Fruit fly (Drosophila melanogaster) whole organism, embryonic: ENCODE results near the gene CG14695.
A peak's percentile ranks its signal among the peaks of the same experiment; 100 is the strongest.

Experiments used
- Adf1 ChIP-seq: fragments of 200-800 bp; sonication (Bioruptor generic); IDR thresholded peaks from 2 replicates; pipeline ENCODE4 v1.3.6; 2022; ENCODE audit warnings: missing biosample characterization, missing genetic modification characterization
- Bgb ChIP-seq: fragments of 200-800 bp; sonication (Bioruptor generic); IDR thresholded peaks from 2 replicates; pipeline ENCODE4 v1.3.6; 2022; ENCODE audit warnings: missing biosample characterization, missing genetic modification characterization; ENCODE audit not compliant: partially characterized antibody
- Blimp-1 ChIP-seq: fragments of 200-800 bp; sonication (Bioruptor generic); optimal IDR thresholded peaks from 3 replicates; lab custom pipeline; 2018; ENCODE audit warnings: missing biosample characterization, missing genetic modification characterization, mild to moderate bottlenecking, moderate library complexity, missing genetic modification reagents
- CG10366 ChIP-seq: fragments of 200-800 bp; sonication (Bioruptor generic); IDR thresholded peaks from 2 replicates; pipeline ENCODE4 v1.3.6; 2022; ENCODE audit warnings: missing biosample characterization, missing genetic modification characterization
- CG10431 ChIP-seq: fragments of 200-800 bp; sonication (Bioruptor generic); optimal IDR thresholded peaks from 3 replicates; lab custom pipeline; 2018; ENCODE audit warnings: missing biosample characterization, mild to moderate bottlenecking, missing genetic modification characterization
- CG10565 ChIP-seq: fragments of 200-800 bp; sonication (Bioruptor generic); optimal IDR thresholded peaks from 3 replicates; lab custom pipeline; 2016; ENCODE audit warnings: missing biosample characterization, mild to moderate bottlenecking, missing genetic modification characterization
- CG11456 ChIP-seq: fragments of 200-800 bp; sonication (Bioruptor generic); IDR thresholded peaks from 3 replicates; pipeline ENCODE4 v1.3.6; 2022; ENCODE audit warnings: missing biosample characterization, missing genetic modification characterization
- CG12769 ChIP-seq: fragments of 200-800 bp; sonication (Bioruptor generic); optimal IDR thresholded peaks from 2 replicates; lab custom pipeline; 2019; ENCODE audit warnings: missing biosample characterization, mild to moderate bottlenecking, missing genetic modification characterization, moderate library complexity
- CG14050 ChIP-seq: fragments of 200-800 bp; sonication (Bioruptor generic); IDR thresholded peaks from 3 replicates; pipeline ENCODE4 v1.3.6; 2022; ENCODE audit warnings: missing biosample characterization, missing genetic modification characterization
- CG15011 ChIP-seq: fragments of 200-800 bp; sonication (Bioruptor generic); optimal IDR thresholded peaks from 3 replicates; lab custom pipeline; 2018; ENCODE audit warnings: missing biosample characterization, mild to moderate bottlenecking, missing genetic modification characterization
- CG15269 ChIP-seq: fragments of 200-800 bp; sonication (Bioruptor generic); optimal IDR thresholded peaks from 2 replicates; lab custom pipeline; 2018; ENCODE audit warnings: missing biosample characterization, mild to moderate bottlenecking, missing genetic modification characterization, moderate library complexity
- CG15514 ChIP-seq: fragments of 200-800 bp; sonication (Bioruptor generic); optimal IDR thresholded peaks from 3 replicates; lab custom pipeline; 2017; ENCODE audit warnings: missing biosample characterization, missing genetic modification characterization, mild to moderate bottlenecking, moderate library complexity, missing genetic modification reagents
- CG1603 ChIP-seq: fragments of 200-800 bp; sonication (Bioruptor generic); optimal IDR thresholded peaks from 2 replicates; lab custom pipeline; 2019; ENCODE audit warnings: missing biosample characterization, mild to moderate bottlenecking, missing genetic modification characterization, moderate library complexity
- CG2116 ChIP-seq: fragments of 200-800 bp; sonication (Bioruptor generic); optimal IDR thresholded peaks from 3 replicates; lab custom pipeline; 2018; ENCODE audit warnings: missing biosample characterization, mild to moderate bottlenecking, missing genetic modification characterization
- CG2199 ChIP-seq: fragments of 200-800 bp; sonication (Bioruptor generic); IDR thresholded peaks from 3 replicates; pipeline ENCODE4 v1.3.6; 2022; ENCODE audit warnings: missing biosample characterization, missing genetic modification characterization
- CG30403 ChIP-seq: fragments of 200-800 bp; sonication (Bioruptor generic); optimal IDR thresholded peaks from 3 replicates; lab custom pipeline; 2016; ENCODE audit warnings: missing biosample characterization, missing genetic modification characterization
- CG34224 ChIP-seq: fragments of 200-800 bp; sonication (Bioruptor generic); IDR thresholded peaks from 3 replicates; pipeline ENCODE4 v1.3.6; 2022; ENCODE audit warnings: missing biosample characterization, missing genetic modification characterization; ENCODE audit not compliant: partially characterized antibody
- CG4617 ChIP-seq: fragments of 200-800 bp; sonication (Bioruptor generic); optimal IDR thresholded peaks from 3 replicates; lab custom pipeline; 2016; ENCODE audit warnings: missing biosample characterization, missing genetic modification characterization, borderline replicate concordance
- CG5953 ChIP-seq: fragments of 200-800 bp; sonication (Bioruptor generic); IDR thresholded peaks from 2 replicates; pipeline ENCODE4 v1.3.6; 2022; ENCODE audit warnings: missing biosample characterization, missing genetic modification characterization
- CG6791 ChIP-seq: fragments of 200-800 bp; sonication (Bioruptor generic); IDR thresholded peaks from 3 replicates; pipeline ENCODE4 v1.3.6; 2022; ENCODE audit warnings: missing biosample characterization, missing genetic modification characterization; ENCODE audit not compliant: partially characterized antibody
- CG7372 ChIP-seq: fragments of 200-800 bp; sonication (Bioruptor generic); IDR thresholded peaks from 2 replicates; pipeline ENCODE4 v1.3.6; 2022; ENCODE audit warnings: missing biosample characterization, missing genetic modification characterization
- CG7745 ChIP-seq: fragments of 200-800 bp; sonication (Bioruptor generic); optimal IDR thresholded peaks from 2 replicates; lab custom pipeline; 2018; ENCODE audit warnings: missing biosample characterization, mild to moderate bottlenecking, missing genetic modification characterization, moderate library complexity
- CG7786 ChIP-seq: fragments of 200-800 bp; sonication (Bioruptor generic); optimal IDR thresholded peaks from 2 replicates; lab custom pipeline; 2016; ENCODE audit warnings: missing biosample characterization, missing genetic modification characterization
- CG7839 ChIP-seq: fragments of 200-800 bp; sonication (Bioruptor generic); optimal IDR thresholded peaks from 3 replicates; lab custom pipeline; 2018; ENCODE audit warnings: missing biosample characterization, mild to moderate bottlenecking, missing genetic modification characterization, moderate library complexity
- CG8089 ChIP-seq: fragments of 200-800 bp; sonication (Bioruptor generic); optimal IDR thresholded peaks from 3 replicates; lab custom pipeline; 2016; ENCODE audit warnings: missing biosample characterization, missing genetic modification characterization
- CG8924 ChIP-seq: fragments of 200-800 bp; optimal IDR thresholded peaks from 3 replicates; lab custom pipeline; 2019; ENCODE audit warnings: missing biosample characterization, mild to moderate bottlenecking, missing genetic modification characterization, moderate library complexity
- Dbx ChIP-seq: fragments of 200-800 bp; sonication (Bioruptor generic); IDR thresholded peaks from 3 replicates; pipeline ENCODE4 v1.3.6; 2022; ENCODE audit warnings: missing biosample characterization, missing genetic modification characterization
- Dfd ChIP-seq, 2 experiments: fragments of >200 bp; optimal IDR thresholded peaks; 2 replicates each; lab custom pipeline; 2017; ENCODE audit warnings: missing biosample characterization in 2 of 2, missing genetic modification characterization in 2 of 2
- H2.0 ChIP-seq: fragments of 200-800 bp; sonication (Bioruptor generic); IDR thresholded peaks from 2 replicates; pipeline ENCODE4 v1.3.6; 2022; ENCODE audit warnings: missing biosample characterization, missing genetic modification characterization
- Hand ChIP-seq: fragments of 200-800 bp; sonication (Bioruptor generic); optimal IDR thresholded peaks from 2 replicates; lab custom pipeline; 2017; ENCODE audit warnings: mild to moderate bottlenecking, missing biosample characterization, missing genetic modification reagents, missing genetic modification characterization
- ac ChIP-seq: fragments of 200-800 bp; sonication (Bioruptor generic); optimal IDR thresholded peaks from 3 replicates; lab custom pipeline; 2017; ENCODE audit warnings: missing biosample characterization, mild to moderate bottlenecking, missing genetic modification characterization
- al ChIP-seq: fragments of 200-800 bp; sonication (Bioruptor generic); IDR thresholded peaks from 2 replicates; pipeline ENCODE4 v1.3.6; 2022; ENCODE audit warnings: missing biosample characterization, missing genetic modification characterization
- bcd ChIP-seq: fragments of 200-800 bp; sonication (Bioruptor generic); optimal IDR thresholded peaks from 2 replicates; lab custom pipeline; 2017; ENCODE audit warnings: missing biosample characterization, mild to moderate bottlenecking, missing genetic modification characterization
- bsh ChIP-seq, 2 experiments: fragments of 200-800 bp; sonication (Bioruptor generic); optimal IDR thresholded peaks; 2 replicates each; lab custom pipeline; 2017 to 2018; ENCODE audit warnings: mild to moderate bottlenecking in 2 of 2, missing biosample characterization in 2 of 2, missing genetic modification characterization in 2 of 2, moderate library complexity in 1 of 2
- chif ChIP-seq, 2 experiments: fragments of 200-800 bp; sonication (Bioruptor generic); optimal IDR thresholded peaks; 3 replicates each; lab custom pipeline; 2016; ENCODE audit warnings: missing biosample characterization in 2 of 2, missing genetic modification characterization in 2 of 2
- chn ChIP-seq: fragments of 200-800 bp; sonication (Bioruptor generic); optimal IDR thresholded peaks from 2 replicates; lab custom pipeline; 2016; ENCODE audit warnings: missing biosample characterization, missing genetic modification characterization
- ci ChIP-seq: fragments of 200-800 bp; sonication (Bioruptor generic); IDR thresholded peaks from 3 replicates; pipeline ENCODE4 v1.3.6; 2022; ENCODE audit warnings: missing biosample characterization, missing genetic modification characterization
- dysf ChIP-seq: fragments of 200-800 bp; sonication (Bioruptor generic); IDR thresholded peaks from 3 replicates; pipeline ENCODE4 v1.3.6; 2022; ENCODE audit warnings: missing biosample characterization, missing genetic modification characterization
- fd64A ChIP-seq: fragments of 200-800 bp; sonication (Bioruptor generic); optimal IDR thresholded peaks from 3 replicates; lab custom pipeline; 2018; ENCODE audit warnings: missing biosample characterization, mild to moderate bottlenecking, missing genetic modification characterization
- gsb-n ChIP-seq: fragments of 200-800 bp; sonication (Bioruptor generic); optimal IDR thresholded peaks from 3 replicates; lab custom pipeline; 2018; ENCODE audit warnings: missing biosample characterization, mild to moderate bottlenecking, missing genetic modification characterization
- mam ChIP-seq: fragments of 200-800 bp; sonication (Bioruptor generic); optimal IDR thresholded peaks from 3 replicates; lab custom pipeline; 2016; ENCODE audit warnings: missing biosample characterization, missing genetic modification characterization
- nerfin-2 ChIP-seq: fragments of 200-800 bp; sonication (Bioruptor generic); IDR thresholded peaks from 2 replicates; pipeline ENCODE4 v1.3.6; 2022; ENCODE audit warnings: missing biosample characterization, missing genetic modification characterization; ENCODE audit not compliant: partially characterized antibody
- onecut ChIP-seq: fragments of 200-800 bp; sonication (Bioruptor generic); IDR thresholded peaks from 2 replicates; pipeline ENCODE4 v1.3.6; 2022; ENCODE audit warnings: missing biosample characterization, missing genetic modification characterization
- tio ChIP-seq: fragments of 200-800 bp; sonication (Bioruptor generic); optimal IDR thresholded peaks from 2 replicates; lab custom pipeline; 2017; ENCODE audit warnings: missing biosample characterization, missing genetic modification characterization, inconsistent platforms
- tup ChIP-seq: fragments of 200-800 bp; sonication (Bioruptor generic); optimal IDR thresholded peaks from 2 replicates; lab custom pipeline; 2016; ENCODE audit warnings: missing biosample characterization, mild to moderate bottlenecking, missing genetic modification characterization, moderate library complexity
- tx ChIP-seq: fragments of 200-800 bp; sonication (Bioruptor generic); optimal IDR thresholded peaks from 2 replicates; lab custom pipeline; 2016; ENCODE audit warnings: missing biosample characterization, missing genetic modification characterization
- vvl ChIP-seq: fragments of 200-800 bp; sonication (Bioruptor generic); IDR thresholded peaks from 2 replicates; pipeline ENCODE4 v1.3.6; 2022; ENCODE audit warnings: missing biosample characterization, missing genetic modification characterization
- wek ChIP-seq: fragments of 200-800 bp; sonication (Bioruptor generic); optimal IDR thresholded peaks from 3 replicates; lab custom pipeline; 2018; ENCODE audit warnings: missing biosample characterization, mild to moderate bottlenecking, missing genetic modification characterization, moderate library complexity

The CG14695 gene

DNA sequence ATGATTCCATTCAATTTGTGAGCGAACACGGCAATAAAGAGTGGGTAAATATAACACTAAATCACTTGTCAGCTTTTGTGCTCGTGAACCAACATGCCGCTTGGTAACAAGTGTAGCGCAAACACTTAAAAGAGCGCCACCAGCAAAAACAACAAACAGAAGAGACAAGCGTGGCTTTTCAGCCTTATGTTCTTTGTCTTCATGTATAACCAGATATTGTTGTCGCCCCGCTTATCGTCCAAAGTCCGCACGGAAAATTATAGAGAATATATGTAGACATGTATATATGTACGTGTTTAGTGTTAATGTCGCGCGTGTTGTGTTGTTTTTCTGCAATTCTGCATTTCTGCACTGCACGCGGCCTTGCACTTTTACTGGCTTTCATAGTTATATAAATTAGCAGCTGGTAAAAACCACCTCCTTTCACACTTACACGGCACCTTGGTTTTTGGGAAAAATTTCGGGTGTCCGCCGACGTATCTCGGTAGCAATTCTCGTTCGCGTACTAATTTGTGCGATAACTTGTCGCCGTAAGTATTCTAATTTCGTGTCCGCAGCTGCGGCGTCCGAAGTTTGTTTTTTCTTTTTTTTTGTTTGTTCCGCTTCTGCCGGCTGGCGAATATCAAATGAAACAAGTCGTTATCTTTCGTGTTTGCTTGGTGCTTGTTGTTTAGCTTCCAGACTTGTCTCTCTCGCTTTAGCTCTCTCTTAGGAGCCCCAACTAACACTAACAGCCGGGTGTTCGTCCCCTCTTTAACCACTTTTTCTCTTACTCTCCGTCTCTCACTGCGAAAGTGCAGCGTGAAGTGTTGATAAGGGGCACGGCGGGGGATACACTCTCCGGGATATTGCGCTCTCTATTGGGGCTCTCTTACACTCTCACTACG, 9.8 kb upstream of the CG14695 start (continued):
- no peak for TF ChIP-seq CG15514 (GFP tag; lab: Kevin White, UChicago)
- TF ChIP-seq CG15269: peak; percentile 34
- TF ChIP-seq ci (GFP tag; lab: Robert Waterston, UW): peak; percentile 77
- no peak for TF ChIP-seq CG7372
- TF ChIP-seq CG2116 (GFP tag; lab: Kevin White, UChicago): no peak
- TF ChIP-seq CG7745: no peak
- TF ChIP-seq al (GFP tag; lab: Robert Waterston, UW): no peak
- TF ChIP-seq CG34224 (GFP tag; lab: Robert Waterston, UW): peak; percentile 52
- TF ChIP-seq ac (GFP tag; lab: Kevin White, UChicago): no peak
- TF ChIP-seq bcd: no peak
- no peak for TF ChIP-seq CG4617 (GFP tag; lab: Kevin White, UChicago)
- peak; percentile 89 for TF ChIP-seq CG12769 (tag; lab: Kevin White, UChicago)
- 0 out of 2 replicates have a peak, but pooled peaks have one; percentile 25 for TF ChIP-seq H2.0 (GFP tag; lab: Robert Waterston, UW)
- peak; percentile 59; the same call in 2 of the 3 replicates for TF ChIP-seq Dbx (GFP tag; lab: Robert Waterston, UW)
- no peak for TF ChIP-seq chn (GFP tag; lab: Kevin White, UChicago)
- TF ChIP-seq CG11456 (GFP tag; lab: Robert Waterston, UW): peak; percentile 54; the same call in 2 of the 3 replicates
- TF ChIP-seq CG7839: peak; percentile 50
- no peak for TF ChIP-seq CG6791 (GFP tag; lab: Robert Waterston, UW)
- TF ChIP-seq onecut (GFP tag; lab: Robert Waterston, UW): peak; percentile 40; the same call in 1 of the 2 replicates
- peak; percentile 4 to 82 for TF ChIP-seq bsh (GFP tag; optimal IDR thresholded peaks at IDR 0.05; lab: Kevin White, UChicago)
- TF ChIP-seq CG2199 (GFP tag; lab: Robert Waterston, UW): no peak; the same call in 2 of the 3 replicates
- no peak for TF ChIP-seq tx (GFP tag; lab: Kevin White, UChicago)
- TF ChIP-seq Dfd (GFP tag; optimal IDR thresholded peaks at IDR 0.05; lab: Kevin White, UChicago): no peak
- no peak for TF ChIP-seq CG7786 (GFP tag; lab: Kevin White, UChicago)
- TF ChIP-seq CG5953 (GFP tag; lab: Robert Waterston, UW): no peak
- TF ChIP-seq tup (GFP tag; lab: Kevin White, UChicago): no peak
- no peak for TF ChIP-seq Blimp-1 (GFP tag; lab: Kevin White, UChicago)
- TF ChIP-seq CG30403 (GFP tag; lab: Kevin White, UChicago): peak; percentile 7
- no peak for TF ChIP-seq chif (GFP tag; optimal IDR thresholded peaks at IDR 0.05; lab: Kevin White, UChicago)
- peak; percentile 44 for TF ChIP-seq Hand (GFP tag; lab: Kevin White, UChicago)
- TF ChIP-seq CG8924: no peak
- peak; percentile 36 for TF ChIP-seq vvl (GFP tag; lab: Robert Waterston, UW)
- no peak for TF ChIP-seq gsb-n
- TF ChIP-seq fd64A (GFP tag; lab: Kevin White, UChicago): no peak
- peak; percentile 44; the same call in 1 of the 3 replicates for TF ChIP-seq dysf (GFP tag; lab: Robert Waterston, UW)
- peak; percentile 49 for TF ChIP-seq CG10431
- no peak for TF ChIP-seq nerfin-2 (GFP tag; lab: Robert Waterston, UW)
- no peak for TF ChIP-seq tio (GFP tag; lab: Kevin White, UChicago)
- peak; percentile 2 for TF ChIP-seq CG15011
- peak; percentile 33 for TF ChIP-seq CG1603
- peak; percentile 19 for TF ChIP-seq wek (GFP tag; lab: Kevin White, UChicago)
- TF ChIP-seq CG14050 (GFP tag; lab: Robert Waterston, UW): no peak
- TF ChIP-seq CG10565: no peak
- TF ChIP-seq Bgb (GFP tag; lab: Robert Waterston, UW): 0 out of 2 replicates have a peak, but pooled peaks have one; percentile 34
- TF ChIP-seq CG8089 (GFP tag; lab: Kevin White, UChicago): no peak
- TF ChIP-seq Adf1 (GFP tag; lab: Robert Waterston, UW): peak; percentile 52; the same call in 1 of the 2 replicates
- TF ChIP-seq mam (GFP tag; lab: Kevin White, UChicago): peak; percentile 42
- TF ChIP-seq CG10366 (GFP tag; lab: Robert Waterston, UW): peak; percentile 40
